Fruit fly (Drosophila melanogaster) whole organism, embryonic: ENCODE measurements around the gene cpx.
A peak's percentile ranks its signal among the peaks of the same experiment; 100 is the strongest.

Experiments used
- Awh ChIP-seq: fragments of 200-800 bp; sonication (Bioruptor generic); IDR thresholded peaks from 2 replicates; pipeline ENCODE4, ENCODE4 v1.3.6; 2022; ENCODE audit warnings: missing biosample characterization, missing genetic modification characterization
- CG10366 ChIP-seq: fragments of 200-800 bp; sonication (Bioruptor generic); IDR thresholded peaks from 2 replicates; pipeline ENCODE4 v1.3.6; 2022; ENCODE audit warnings: missing biosample characterization, missing genetic modification characterization
- CG10462 ChIP-seq: fragments of 200-800 bp; sonication (Bioruptor generic); optimal IDR thresholded peaks from 2 replicates; lab custom pipeline; 2016; ENCODE audit warnings: missing biosample characterization, missing genetic modification characterization
- CG10654 ChIP-seq: fragments of 200-800 bp; sonication (Bioruptor generic); optimal IDR thresholded peaks from 2 replicates; lab custom pipeline; 2016; ENCODE audit warnings: missing biosample characterization, missing genetic modification characterization
- CG11695 ChIP-seq: fragments of 200-800 bp; sonication (Bioruptor generic); IDR thresholded peaks from 3 replicates; pipeline ENCODE4 v1.3.6; 2022; ENCODE audit warnings: missing biosample characterization, missing genetic modification characterization
- CG12659 ChIP-seq: fragments of 200-800 bp; sonication (Bioruptor generic); optimal IDR thresholded peaks from 3 replicates; lab custom pipeline; 2017; ENCODE audit warnings: mild to moderate bottlenecking, missing biosample characterization, missing genetic modification reagents, missing genetic modification characterization
- CG13287 ChIP-seq: fragments of 200-800 bp; sonication (Bioruptor generic); IDR thresholded peaks from 2 replicates; pipeline ENCODE4 v1.3.6; 2022; ENCODE audit warnings: missing biosample characterization, missing genetic modification characterization; ENCODE audit not compliant: partially characterized antibody
- CG13296 ChIP-seq: fragments of 200-800 bp; sonication (Bioruptor generic); optimal IDR thresholded peaks from 3 replicates; lab custom pipeline; 2018; ENCODE audit warnings: missing biosample characterization, mild to moderate bottlenecking, missing genetic modification characterization
- CG13894 ChIP-seq: fragments of 200-800 bp; sonication (Bioruptor generic); optimal IDR thresholded peaks from 3 replicates; lab custom pipeline; 2018; ENCODE audit warnings: missing biosample characterization, mild to moderate bottlenecking, missing genetic modification characterization, moderate library complexity
- CG14965 ChIP-seq: fragments of 200-800 bp; sonication (Bioruptor generic); optimal IDR thresholded peaks from 2 replicates; lab custom pipeline; 2016; ENCODE audit warnings: missing biosample characterization, missing genetic modification characterization, borderline replicate concordance
- CG17802 ChIP-seq: fragments of 200-800 bp; sonication (Bioruptor generic); optimal IDR thresholded peaks from 2 replicates; lab custom pipeline; 2018; ENCODE audit warnings: missing biosample characterization, mild to moderate bottlenecking, missing genetic modification characterization, moderate library complexity
- CG18599 ChIP-seq: fragments of 200-800 bp; sonication (Bioruptor generic); optimal IDR thresholded peaks from 3 replicates; lab custom pipeline; 2017; ENCODE audit warnings: missing biosample characterization, missing genetic modification characterization, mild to moderate bottlenecking, moderate library complexity, missing genetic modification reagents
- CG2678 ChIP-seq: fragments of 200-800 bp; sonication (Bioruptor generic); optimal IDR thresholded peaks from 3 replicates; lab custom pipeline; 2019; ENCODE audit warnings: missing biosample characterization, mild to moderate bottlenecking, missing genetic modification characterization, moderate library complexity
- CG2875 ChIP-seq: fragments of 200-800 bp; sonication (Bioruptor generic); optimal IDR thresholded peaks from 2 replicates; lab custom pipeline; 2017; ENCODE audit warnings: missing biosample characterization, mild to moderate bottlenecking, missing genetic modification characterization, missing genetic modification reagents
- CG30020 ChIP-seq: fragments of 200-800 bp; optimal IDR thresholded peaks from 2 replicates; lab custom pipeline; 2019; ENCODE audit warnings: missing biosample characterization, mild to moderate bottlenecking, missing genetic modification characterization, moderate library complexity
- CG3163 ChIP-seq: fragments of 200-800 bp; sonication (Bioruptor generic); optimal IDR thresholded peaks from 3 replicates; lab custom pipeline; 2016; ENCODE audit warnings: missing biosample characterization, missing genetic modification characterization
- CG7963 ChIP-seq: fragments of 200-800 bp; sonication (Bioruptor generic); IDR thresholded peaks from 3 replicates; pipeline ENCODE4 v1.3.6; 2022; ENCODE audit warnings: missing biosample characterization, missing genetic modification characterization; ENCODE audit not compliant: partially characterized antibody
- CG8924 ChIP-seq: fragments of 200-800 bp; optimal IDR thresholded peaks from 3 replicates; lab custom pipeline; 2019; ENCODE audit warnings: missing biosample characterization, mild to moderate bottlenecking, missing genetic modification characterization, moderate library complexity
- CG9727 ChIP-seq: fragments of 200-800 bp; sonication (Bioruptor generic); optimal IDR thresholded peaks from 3 replicates; lab custom pipeline; 2017; ENCODE audit warnings: missing biosample characterization, mild to moderate bottlenecking, missing genetic modification characterization
- CrebB ChIP-seq: fragments of 200-800 bp; sonication (Bioruptor generic); optimal IDR thresholded peaks from 3 replicates; lab custom pipeline; 2018; ENCODE audit warnings: missing biosample characterization, mild to moderate bottlenecking, missing genetic modification characterization
- Dek ChIP-seq: fragments of 200-800 bp; sonication (Bioruptor generic); optimal IDR thresholded peaks from 3 replicates; lab custom pipeline; 2019; ENCODE audit warnings: missing biosample characterization, mild to moderate bottlenecking, missing genetic modification characterization, moderate library complexity
- Doc2 ChIP-seq: fragments of 200-800 bp; sonication (Bioruptor generic); IDR thresholded peaks from 2 replicates; pipeline ENCODE4 v1.3.6; 2022; ENCODE audit warnings: missing biosample characterization, missing genetic modification characterization
- Elba2 ChIP-seq: fragments of 200-800 bp; sonication (Bioruptor generic); optimal IDR thresholded peaks from 3 replicates; lab custom pipeline; 2016; ENCODE audit warnings: missing biosample characterization, missing genetic modification characterization
- Fer1 ChIP-seq: fragments of 200-800 bp; sonication (Bioruptor generic); optimal IDR thresholded peaks from 2 replicates; lab custom pipeline; 2017; ENCODE audit warnings: missing biosample characterization, mild to moderate bottlenecking, missing genetic modification characterization
- HLH3B ChIP-seq: fragments of 200-800 bp; sonication (Bioruptor generic); IDR thresholded peaks from 2 replicates; pipeline ENCODE4 v1.3.6; 2022; ENCODE audit warnings: missing biosample characterization, missing genetic modification characterization
- HmgZ ChIP-seq: fragments of 200-800 bp; sonication (Bioruptor generic); optimal IDR thresholded peaks from 2 replicates; lab custom pipeline; 2018; ENCODE audit warnings: missing biosample characterization, mild to moderate bottlenecking, missing genetic modification characterization
- NC2α ChIP-seq: fragments of 200-800 bp; sonication (Bioruptor generic); optimal IDR thresholded peaks from 2 replicates; lab custom pipeline; 2016; ENCODE audit warnings: missing biosample characterization, missing genetic modification characterization
- Nf-YC ChIP-seq: fragments of 200-800 bp; optimal IDR thresholded peaks from 3 replicates; lab custom pipeline; 2019; ENCODE audit warnings: missing biosample characterization, mild to moderate bottlenecking, missing genetic modification characterization, moderate library complexity
- Optix ChIP-seq: fragments of 200-800 bp; sonication (Bioruptor generic); IDR thresholded peaks from 3 replicates; pipeline ENCODE4 v1.3.6; 2022; ENCODE audit warnings: missing biosample characterization, missing genetic modification characterization
- Poxn ChIP-seq: fragments of 200-800 bp; sonication (Bioruptor generic); IDR thresholded peaks from 2 replicates; pipeline ENCODE4 v1.3.6; 2022; ENCODE audit warnings: missing biosample characterization, missing genetic modification characterization
- Rx ChIP-seq: fragments of 200-800 bp; sonication (Bioruptor generic); IDR thresholded peaks from 2 replicates; pipeline ENCODE4 v1.3.6; 2022; ENCODE audit warnings: missing biosample characterization, missing genetic modification characterization
- bbx ChIP-seq: fragments of 200-800 bp; sonication (Bioruptor generic); IDR thresholded peaks from 2 replicates; pipeline ENCODE4 v1.3.6; 2022; ENCODE audit warnings: missing biosample characterization, missing genetic modification characterization; ENCODE audit not compliant: partially characterized antibody
- btn ChIP-seq: fragments of 200-800 bp; sonication (Bioruptor generic); optimal IDR thresholded peaks from 2 replicates; lab custom pipeline; 2016; ENCODE audit warnings: missing biosample characterization, missing genetic modification characterization
- chinmo ChIP-seq: fragments of 200-800 bp; sonication (Bioruptor generic); IDR thresholded peaks from 4 replicates; pipeline ENCODE4 v1.3.6; 2022; ENCODE audit warnings: missing biosample characterization, missing genetic modification characterization; ENCODE audit not compliant: partially characterized antibody
- chn ChIP-seq: fragments of 200-800 bp; sonication (Bioruptor generic); optimal IDR thresholded peaks from 2 replicates; lab custom pipeline; 2016; ENCODE audit warnings: missing biosample characterization, missing genetic modification characterization
- dysf ChIP-seq: fragments of 200-800 bp; sonication (Bioruptor generic); IDR thresholded peaks from 3 replicates; pipeline ENCODE4 v1.3.6; 2022; ENCODE audit warnings: missing biosample characterization, missing genetic modification characterization
- gcm ChIP-seq: fragments of 200-800 bp; sonication (Bioruptor generic); optimal IDR thresholded peaks from 2 replicates; lab custom pipeline; 2019; ENCODE audit warnings: missing biosample characterization, mild to moderate bottlenecking, missing genetic modification characterization, moderate library complexity
- gro ChIP-seq: fragments of 200-800 bp; sonication (Bioruptor generic); optimal IDR thresholded peaks from 2 replicates; lab custom pipeline; 2016; ENCODE audit warnings: missing biosample characterization, missing genetic modification characterization
- lbe ChIP-seq: fragments of 200-800 bp; sonication (Bioruptor generic); optimal IDR thresholded peaks from 2 replicates; lab custom pipeline; 2016; ENCODE audit warnings: missing biosample characterization, mild to moderate bottlenecking, missing genetic modification characterization
- pita ChIP-seq: fragments of 200-800 bp; sonication (Bioruptor generic); optimal IDR thresholded peaks from 2 replicates; lab custom pipeline; 2017; ENCODE audit warnings: missing biosample characterization, mild to moderate bottlenecking, missing genetic modification characterization
- pros ChIP-seq: fragments of 200-800 bp; sonication (Bioruptor generic); optimal IDR thresholded peaks from 3 replicates; lab custom pipeline; 2019; ENCODE audit warnings: missing biosample characterization, mild to moderate bottlenecking, missing genetic modification characterization, moderate library complexity
- scrt ChIP-seq: fragments of 200-800 bp; sonication (Bioruptor generic); optimal IDR thresholded peaks from 2 replicates; lab custom pipeline; 2018; ENCODE audit warnings: missing biosample characterization, mild to moderate bottlenecking, missing genetic modification characterization, moderate library complexity
- sens ChIP-seq: fragments of 200-800 bp; sonication (Bioruptor generic); peaks from one replicate; lab custom pipeline; 2016; ENCODE audit warnings: missing biosample characterization, missing genetic modification characterization
- sim ChIP-seq: fragments of 200-800 bp; sonication (Bioruptor generic); IDR thresholded peaks from 2 replicates; pipeline ENCODE4 v1.3.6; 2022; ENCODE audit warnings: missing biosample characterization, missing genetic modification characterization
- ssp ChIP-seq: fragments of 200-800 bp; sonication (Bioruptor generic); IDR thresholded peaks from 2 replicates; pipeline ENCODE4 v1.3.6; 2022; ENCODE audit warnings: missing biosample characterization, missing genetic modification characterization
- stwl ChIP-seq: fragments of 200-800 bp; sonication (Bioruptor generic); optimal IDR thresholded peaks from 3 replicates; lab custom pipeline; 2018; ENCODE audit warnings: missing biosample characterization, mild to moderate bottlenecking, missing genetic modification characterization, moderate library complexity
- sug ChIP-seq: fragments of 200-800 bp; optimal IDR thresholded peaks from 2 replicates; lab custom pipeline; 2019; ENCODE audit warnings: missing biosample characterization, mild to moderate bottlenecking, missing genetic modification characterization, moderate library complexity
- tna ChIP-seq: fragments of 200-800 bp; sonication (Bioruptor generic); IDR thresholded peaks from 2 replicates; pipeline ENCODE4 v1.3.6; 2022; ENCODE audit warnings: missing biosample characterization, missing genetic modification characterization; ENCODE audit not compliant: partially characterized antibody
- wor ChIP-seq: fragments of 200-800 bp; sonication (Bioruptor generic); IDR thresholded peaks from 2 replicates; pipeline ENCODE4 v1.3.6; 2022; ENCODE audit warnings: missing biosample characterization, missing genetic modification characterization

The cpx gene

dm6 chr3R:4307664-4308416 lies 27.8 kb downstream of the cpx start, which contains the start of gene MP1:
Gene MP1, plus strand, starts transcription at chr3R:4307908.
- no peak for TF ChIP-seq CG17802 (tag; lab: Kevin White, UChicago)
- no peak for TF ChIP-seq scrt (GFP tag; lab: Kevin White, UChicago)
- 0 out of 3 replicates have a peak, but pooled peaks have one; percentile 12 for TF ChIP-seq CG11695 (GFP tag; lab: Robert Waterston, UW)
- no peak for TF ChIP-seq CG12659
- no peak for TF ChIP-seq Elba2 (GFP tag; lab: Kevin White, UChicago)
- no peak for TF ChIP-seq wor (GFP tag; lab: Robert Waterston, UW)
- no peak for TF ChIP-seq CG30020 (tag; lab: Kevin White, UChicago)
- no peak for TF ChIP-seq btn
- TF ChIP-seq Awh (GFP tag; lab: Robert Waterston, UW): no peak
- no peak for TF ChIP-seq CG8924 (tag; lab: Kevin White, UChicago)
- peak; percentile 19 for TF ChIP-seq Fer1 (GFP tag; lab: Kevin White, UChicago)
- TF ChIP-seq CG10366 (GFP tag; lab: Robert Waterston, UW): no peak
- no peak for TF ChIP-seq gcm
- TF ChIP-seq Doc2 (GFP tag; lab: Robert Waterston, UW): no peak
- TF ChIP-seq Rx: no peak
- peak; percentile 71 for TF ChIP-seq sens
- TF ChIP-seq pita (GFP tag; lab: Kevin White, UChicago): no peak
- TF ChIP-seq lbe: peak; percentile 36
- TF ChIP-seq bbx (GFP tag; lab: Robert Waterston, UW): 0 out of 2 replicates have a peak, but pooled peaks have one; percentile 7
- no peak for TF ChIP-seq Poxn (GFP tag; lab: Robert Waterston, UW)
- peak; percentile 69; the same call in 2 of the 4 replicates for TF ChIP-seq chinmo (GFP tag; lab: Robert Waterston, UW)
- TF ChIP-seq tna (GFP tag; lab: Robert Waterston, UW): no peak
- no peak for TF ChIP-seq CG7963 (GFP tag; lab: Robert Waterston, UW)
- TF ChIP-seq HLH3B: no peak
- no peak for TF ChIP-seq CG13296
- TF ChIP-seq dysf (GFP tag; lab: Robert Waterston, UW): no peak
- no peak for TF ChIP-seq HmgZ
- no peak for TF ChIP-seq Optix
- TF ChIP-seq CG9727 (GFP tag; lab: Kevin White, UChicago): no peak
- TF ChIP-seq CG13287: peak; percentile 36; the same call in 1 of the 2 replicates
- TF ChIP-seq NC2α (GFP tag; lab: Kevin White, UChicago): no peak
- no peak for TF ChIP-seq Dek (tag; lab: Kevin White, UChicago)
- peak; percentile 73 for TF ChIP-seq CG3163
- no peak for TF ChIP-seq CG10654 (GFP tag; lab: Kevin White, UChicago)
- no peak for TF ChIP-seq ssp (GFP tag; lab: Robert Waterston, UW)
- TF ChIP-seq chn (GFP tag; lab: Kevin White, UChicago): no peak
- TF ChIP-seq sim: no peak
- peak; percentile 47 for TF ChIP-seq pros (GFP tag; lab: Kevin White, UChicago)
- no peak for TF ChIP-seq CG14965 (GFP tag; lab: Kevin White, UChicago)
- TF ChIP-seq gro (GFP tag; lab: Kevin White, UChicago): no peak
- no peak for TF ChIP-seq CG18599 (GFP tag; lab: Kevin White, UChicago)
- no peak for TF ChIP-seq CrebB (tag; lab: Kevin White, UChicago)
- TF ChIP-seq CG2678 (tag; lab: Kevin White, UChicago): no peak
- no peak for TF ChIP-seq stwl
- no peak for TF ChIP-seq CG10462
- TF ChIP-seq CG13894 (tag; lab: Kevin White, UChicago): peak; percentile 49
- TF ChIP-seq sug (tag; lab: Kevin White, UChicago): peak; percentile 46
- no peak for TF ChIP-seq Nf-YC
- TF ChIP-seq CG2875 (GFP tag; lab: Kevin White, UChicago): no peak
